Worm (Caenorhabditis elegans): ENCODE results near the gene klp-18.

klp-18 gene

ce11 chrIV:7020630-7021029 is 19.4 kb upstream of the klp-18 start (continued):
- TF ChIP-seq unc-62 (GFP tag; optimal IDR thresholded peaks at IDR 0.05) (no peak), hpl-2 (GFP tag; optimal IDR thresholded peaks at IDR 0.05) (no peak), lin-14 (GFP tag; optimal IDR thresholded peaks at IDR 0.05) (peak; percentile 60), swsn-7 (tag; optimal IDR thresholded peaks at IDR 0.05) (no peak), lsy-2 (tag; optimal IDR thresholded peaks at IDR 0.05) (peak in 1 of 2 experiments; percentile 37), mef-2 (tag; optimal IDR thresholded peaks at IDR 0.05) (no peak), fkh-10 (GFP tag; optimal IDR thresholded peaks at IDR 0.05) (no peak), ces-1 (GFP tag; optimal IDR thresholded peaks at IDR 0.05) (no peak), nhr-20 (tag; optimal IDR thresholded peaks at IDR 0.05) (peak; percentile 59), egl-13 (tag; optimal IDR thresholded peaks at IDR 0.05) (no peak), ama-1 (optimal IDR thresholded peaks at IDR 0.05) (no peak), snu-23 (GFP tag; optimal IDR thresholded peaks at IDR 0.05) (peak; percentile 47), nhr-19 (GFP tag; conservative IDR thresholded peaks at IDR 0.05) (peak; percentile 22; the same call in 1 of the 2 replicates), isw-1 (GFP tag; IDR thresholded peaks at IDR 0.05) (no peak), fkh-8 (tag; optimal IDR thresholded peaks at IDR 0.05) (no peak), zag-1 (tag; optimal IDR thresholded peaks at IDR 0.05) (no peak), unc-86 (tag; optimal IDR thresholded peaks at IDR 0.05) (no peak), egl-27 (tag; optimal IDR thresholded peaks at IDR 0.05) (no peak), unc-30 (tag; optimal IDR thresholded peaks at IDR 0.05) (no peak), lin-35 (GFP tag; optimal IDR thresholded peaks at IDR 0.05) (peak in 1 of 2 experiments; percentile 58), efl-1 (optimal IDR thresholded peaks at IDR 0.05) (no peak), efl-1 (GFP tag; optimal IDR thresholded peaks at IDR 0.05 in 1 of 2) (peak in 1 of 2 experiments; percentile 65), lin-15B (tag; optimal IDR thresholded peaks at IDR 0.05) (no peak), unc-130 (tag; optimal IDR thresholded peaks at IDR 0.05) (peak; percentile 43), dpl-1 (GFP tag; optimal IDR thresholded peaks at IDR 0.05) (peak in 1 of 3 experiments; percentile 28), nhr-76 (tag; optimal IDR thresholded peaks at IDR 0.05) (no peak), mdl-1 (tag; optimal IDR thresholded peaks at IDR 0.05) (peak in 1 of 2 experiments; percentile 41), aly-2 (tag; optimal IDR thresholded peaks at IDR 0.05) (no peak), elt-3 (tag; optimal IDR thresholded peaks at IDR 0.05) (peak in 2 of 6 experiments; percentile 37 to 83), sptf-1 (tag; optimal IDR thresholded peaks at IDR 0.05) (no peak), nhr-84 (tag; optimal IDR thresholded peaks at IDR 0.05) (no peak), nhr-237 (tag; optimal IDR thresholded peaks at IDR 0.05) (no peak), vab-15 (tag; optimal IDR thresholded peaks at IDR 0.05) (no peak), pax-3 (tag; optimal IDR thresholded peaks at IDR 0.05) (no peak), ceh-90 (tag; optimal IDR thresholded peaks at IDR 0.05) (no peak), ceh-88 (GFP tag; IDR thresholded peaks at IDR 0.05) (no peak), hlh-17 (GFP tag; optimal IDR thresholded peaks at IDR 0.05; ENCODE audit: borderline replicate concordance) (no peak), hlh-4 (tag; optimal IDR thresholded peaks at IDR 0.05) (no peak)

DNA sequence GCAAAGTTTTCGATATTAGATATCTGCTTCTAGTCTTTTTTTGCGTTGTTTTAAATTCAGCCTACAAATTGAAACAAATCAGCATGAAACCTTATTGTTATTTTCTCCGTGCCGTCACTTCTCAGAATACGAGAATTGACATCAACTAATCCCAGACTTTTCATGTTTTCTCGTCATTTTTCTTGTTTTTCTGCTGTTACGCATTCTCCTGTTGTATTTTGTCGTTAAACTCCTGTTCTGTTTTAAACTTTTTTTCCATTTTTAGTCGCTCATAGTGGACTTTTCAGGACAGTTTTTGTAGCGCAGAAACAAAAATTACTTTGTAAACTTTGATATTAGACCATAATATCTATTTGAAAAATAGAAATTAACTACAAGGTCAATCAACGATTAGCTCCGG is 17.8 kb upstream of the klp-18 start:
- TF ChIP-seq egl-13 (tag; optimal IDR thresholded peaks at IDR 0.05): no peak
- no peak for TF ChIP-seq nhr-11 (tag; optimal IDR thresholded peaks at IDR 0.05)
- no peak for TF ChIP-seq unc-98 (GFP tag; IDR thresholded peaks at IDR 0.05)
- TF ChIP-seq nhr-84 (tag; optimal IDR thresholded peaks at IDR 0.05): no peak
- TF ChIP-seq fos-1 (tag; optimal IDR thresholded peaks at IDR 0.05): no peak
- no peak for TF ChIP-seq C34B4.2 (tag; optimal IDR thresholded peaks at IDR 0.05)
- TF ChIP-seq ceh-90 (tag; optimal IDR thresholded peaks at IDR 0.05): no peak
- TF ChIP-seq nhr-85 (tag): peak; percentile 56

DNA sequence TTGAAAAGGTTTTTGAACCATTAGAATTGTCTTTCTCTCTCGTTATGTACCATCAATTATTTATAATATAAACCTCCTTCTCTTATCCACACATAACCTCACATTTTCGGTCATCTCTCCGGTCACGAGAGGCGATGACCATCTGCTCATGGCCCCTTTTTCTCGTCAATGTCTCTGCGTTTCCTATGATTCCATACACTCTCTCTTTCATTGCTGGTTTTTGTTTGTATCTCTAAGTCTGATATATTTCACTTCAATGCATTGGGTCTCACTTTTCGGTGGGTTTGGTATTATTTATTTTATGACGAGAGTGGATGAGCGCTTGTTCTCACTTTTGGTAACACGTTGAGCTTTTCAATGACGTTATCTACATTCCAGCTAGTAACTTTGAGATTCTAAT is 17.0 kb upstream of the klp-18 start:
- peak; percentile 95 for TF ChIP-seq unc-86 (tag; optimal IDR thresholded peaks at IDR 0.05)
- no peak for TF ChIP-seq ceh-90 (tag; optimal IDR thresholded peaks at IDR 0.05)
- peak; percentile 72 to 81 for TF ChIP-seq lsy-2 (tag; optimal IDR thresholded peaks at IDR 0.05)
- TF ChIP-seq dpl-1 (GFP tag; optimal IDR thresholded peaks at IDR 0.05): peak; percentile 43 to 55 (median 48)
- no peak for TF ChIP-seq zip-4 (GFP tag; optimal IDR thresholded peaks at IDR 0.05)
- TF ChIP-seq fkh-4 (tag; optimal IDR thresholded peaks at IDR 0.05; ENCODE audit: borderline replicate concordance): no peak
- peak; percentile 94 for TF ChIP-seq nhr-71 (tag; optimal IDR thresholded peaks at IDR 0.05)
- TF ChIP-seq jun-1 (tag; optimal IDR thresholded peaks at IDR 0.05): peak; percentile 48
- peak; percentile 30 for TF ChIP-seq C16A3.4 (tag; optimal IDR thresholded peaks at IDR 0.05)
- no peak for TF ChIP-seq nhr-237 (tag; optimal IDR thresholded peaks at IDR 0.05)
- peak; percentile 50 for TF ChIP-seq dsc-1 (tag; optimal IDR thresholded peaks at IDR 0.05)
- TF ChIP-seq xbp-1 (tag; optimal IDR thresholded peaks at IDR 0.05): peak; percentile 71
- peak; percentile 80 for TF ChIP-seq rnt-1 (tag; optimal IDR thresholded peaks at IDR 0.05)
- no peak for TF ChIP-seq vab-15 (tag; optimal IDR thresholded peaks at IDR 0.05)
- TF ChIP-seq lin-39 (tag; optimal IDR thresholded peaks at IDR 0.05): peak; percentile 34
- TF ChIP-seq unc-98 (GFP tag; IDR thresholded peaks at IDR 0.05): no peak
- TF ChIP-seq ces-1 (GFP tag; optimal IDR thresholded peaks at IDR 0.05): no peak
